Fruit fly (Drosophila melanogaster): ENCODE measurements around the gene CG4367.

Gene CG4367

DNA sequence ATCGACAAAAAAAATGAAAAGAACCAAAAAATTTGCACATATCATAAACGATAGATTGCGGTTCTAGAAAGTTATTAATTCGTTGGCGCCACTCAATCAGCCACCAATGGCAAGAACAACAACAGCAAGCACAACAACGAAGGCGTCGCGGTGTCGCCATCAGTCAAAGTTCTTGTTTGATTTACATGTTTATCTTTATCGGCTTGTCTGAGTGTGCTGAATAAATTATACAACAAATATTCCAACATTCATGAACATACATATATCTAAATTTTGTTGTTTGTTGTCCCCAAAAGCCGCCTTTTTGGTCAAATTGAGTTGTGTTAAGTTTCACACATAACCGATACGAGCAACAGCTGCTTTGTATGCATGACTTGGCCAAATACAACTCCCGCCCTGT is 31.2 kb downstream of the CG4367 start (continued):
- TF ChIP-seq eyg (GFP tag; optimal IDR thresholded peaks at IDR 0.05) (peak; percentile 23), Med (GFP tag) (peak; percentile 92), salm (tag; optimal IDR thresholded peaks at IDR 0.05) (no peak), pan (optimal IDR thresholded peaks at IDR 0.05) (no peak), pan (GFP tag; optimal IDR thresholded peaks at IDR 0.05 in 1 of 2, IDR thresholded peaks at IDR 0.05 in 1 of 2) (peak in 1 of 2 experiments; percentile 6), CG18476 (GFP tag; optimal IDR thresholded peaks at IDR 0.05) (no peak), CG13894 (tag; optimal IDR thresholded peaks at IDR 0.05) (peak; percentile 13), her (GFP tag; optimal IDR thresholded peaks at IDR 0.05) (peak; percentile 5), Hmx (GFP tag; optimal IDR thresholded peaks at IDR 0.05) (no peak), Hmr (GFP tag; optimal IDR thresholded peaks at IDR 0.05) (peak; percentile 69), CG7372 (GFP tag; IDR thresholded peaks at IDR 0.05) (no peak), CG42726 (GFP tag; IDR thresholded peaks at IDR 0.05; ENCODE audit: partially characterized antibody) (no peak), emc (GFP tag; optimal IDR thresholded peaks at IDR 0.05) (no peak), ci (GFP tag; IDR thresholded peaks at IDR 0.05) (0 out of 3 replicates have a peak, but pooled peaks have one; percentile 12), PHDP (tag; optimal IDR thresholded peaks at IDR 0.05) (peak; percentile 35), fu2 (GFP tag; optimal IDR thresholded peaks at IDR 0.05) (no peak), H15 (GFP tag; IDR thresholded peaks at IDR 0.05) (0 out of 3 replicates have a peak, but pooled peaks have one; percentile 30), mirr (GFP tag; optimal IDR thresholded peaks at IDR 0.05) (peak; percentile 53)

DNA sequence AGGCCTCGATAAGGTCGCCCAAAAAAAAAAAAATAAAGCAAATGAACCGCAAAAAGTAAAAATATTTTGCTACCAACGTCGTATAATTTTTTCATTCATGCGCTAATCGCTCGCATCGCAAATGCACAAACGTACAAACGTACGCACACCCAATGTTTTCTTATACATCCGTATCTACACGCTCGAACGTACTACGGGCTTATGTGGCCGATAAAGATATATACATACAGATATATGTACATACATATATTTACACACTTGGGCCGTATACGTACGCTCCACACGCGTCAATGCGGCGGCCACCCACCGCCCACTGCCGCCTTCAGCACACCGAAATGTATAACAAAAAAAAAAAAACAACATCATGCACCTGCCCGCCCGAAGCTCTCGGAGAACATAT is 38.8 kb downstream of the CG4367 start:
- TF ChIP-seq CG9609 (GFP tag; optimal IDR thresholded peaks at IDR 0.05) (no peak), hbn (GFP tag; IDR thresholded peaks at IDR 0.05; ENCODE audit: partially characterized antibody) (no peak), CG11695 (GFP tag; IDR thresholded peaks at IDR 0.05) (no peak), tll (GFP tag; optimal IDR thresholded peaks at IDR 0.05) (no peak), da (GFP tag; optimal IDR thresholded peaks at IDR 0.05) (no peak), CG4424 (GFP tag; optimal IDR thresholded peaks at IDR 0.05) (no peak), Fer1 (GFP tag; optimal IDR thresholded peaks at IDR 0.05) (peak; percentile 7), cg (GFP tag; optimal IDR thresholded peaks at IDR 0.05) (no peak), crol (GFP tag; IDR thresholded peaks at IDR 0.05) (peak; percentile 55), corto (GFP tag; optimal IDR thresholded peaks at IDR 0.05) (no peak), CG7928 (GFP tag; optimal IDR thresholded peaks at IDR 0.05) (no peak), dmrt11E (tag; optimal IDR thresholded peaks at IDR 0.05) (no peak), exex (tag; optimal IDR thresholded peaks at IDR 0.05) (no peak), usp (GFP tag; optimal IDR thresholded peaks at IDR 0.05) (no peak), E2f1 (GFP tag; IDR thresholded peaks at IDR 0.05) (0 out of 2 replicates have a peak, but pooled peaks have one; percentile 17), rib (GFP tag; IDR thresholded peaks at IDR 0.05) (peak; percentile 20; the same call in 1 of the 2 replicates), CG10147 (GFP tag; optimal IDR thresholded peaks at IDR 0.05) (no peak), chinmo (GFP tag; IDR thresholded peaks at IDR 0.05; ENCODE audit: partially characterized antibody) (peak; percentile 80; the same call in 2 of the 4 replicates), Tbp (GFP tag; optimal IDR thresholded peaks at IDR 0.05) (no peak), Pdp1 (GFP tag; optimal IDR thresholded peaks at IDR 0.05) (peak in 1 of 2 experiments; percentile 14), YL-1 (GFP tag; optimal IDR thresholded peaks at IDR 0.05) (no peak), NfI (GFP tag; optimal IDR thresholded peaks at IDR 0.05) (no peak), toy (GFP tag; IDR thresholded peaks at IDR 0.05) (no peak), CG13123 (GFP tag; optimal IDR thresholded peaks at IDR 0.05) (no peak), HmgZ (tag; optimal IDR thresholded peaks at IDR 0.05) (peak; percentile 12), grn (GFP tag; optimal IDR thresholded peaks at IDR 0.05) (peak; percentile 32), CG10543 (GFP tag; optimal IDR thresholded peaks at IDR 0.05) (peak; percentile 8), sr (GFP tag; IDR thresholded peaks at IDR 0.05) (peak; percentile 82), CG8290 (GFP tag; optimal IDR thresholded peaks at IDR 0.05) (no peak), CG8290 (tag; optimal IDR thresholded peaks at IDR 0.05) (no peak), CG9817 (tag; optimal IDR thresholded peaks at IDR 0.05) (no peak), CG34376 (GFP tag; optimal IDR thresholded peaks at IDR 0.05) (peak; percentile 31), otp (GFP tag; IDR thresholded peaks at IDR 0.05) (no peak), Camta (GFP tag; optimal IDR thresholded peaks at IDR 0.05) (no peak)
